Fruit fly (Drosophila melanogaster) whole organism: Measurements from ENCODE around the gene Oseg5.

Experiments
- CG8478 ChIP-seq: fragments of >200 bp; optimal IDR thresholded peaks from 2 replicates; lab custom pipeline; 2018; ENCODE audit warnings: inconsistent platforms
- Dll ChIP-seq: fragments of >200 bp; optimal IDR thresholded peaks from 2 replicates; lab custom pipeline; 2017
- psq ChIP-seq: fragments of >200 bp; optimal IDR thresholded peaks from 2 replicates; lab custom pipeline; 2017
- usp ChIP-seq: fragments of >200 bp; optimal IDR thresholded peaks from 2 replicates; lab custom pipeline; 2017; ENCODE audit warnings: missing biosample characterization, missing genetic modification characterization, mixed read lengths

dm6 chr2L:20826226-20826625 is 9.4 kb downstream of the Oseg5 start:
- TF ChIP-seq psq (lab: Kevin White, UChicago) (no peak), CG8478 (no peak), usp (GFP tag; lab: Kevin White, UChicago) (no peak), Dll (no peak)
